Fruit fly (Drosophila melanogaster) whole organism, embryonic: ENCODE measurements around the gene CG2964.
A peak's percentile ranks its signal among the peaks of the same experiment; 100 is the strongest.

ENCODE experiments used
- Ada2b ChIP-seq: fragments of 200-800 bp; sonication (Bioruptor generic); IDR thresholded peaks from 2 replicates; pipeline ENCODE4 v1.3.6; 2022; ENCODE audit warnings: missing biosample characterization, missing genetic modification characterization
- Antp ChIP-seq: fragments of 200-800 bp; sonication (Bioruptor generic); optimal IDR thresholded peaks from 3 replicates; lab custom pipeline; 2016; ENCODE audit warnings: missing biosample characterization, missing genetic modification characterization
- Atf-2 ChIP-seq: fragments of 200-800 bp; sonication (Bioruptor generic); optimal IDR thresholded peaks from 2 replicates; lab custom pipeline; 2016; ENCODE audit warnings: missing biosample characterization, missing genetic modification characterization
- Awh ChIP-seq: fragments of 200-800 bp; sonication (Bioruptor generic); IDR thresholded peaks from 2 replicates; pipeline ENCODE4, ENCODE4 v1.3.6; 2022; ENCODE audit warnings: missing biosample characterization, missing genetic modification characterization
- CG10321 ChIP-seq: fragments of 200-800 bp; sonication (Bioruptor generic); IDR thresholded peaks from 2 replicates; pipeline ENCODE4 v1.3.6; 2022; ENCODE audit warnings: missing biosample characterization, missing genetic modification characterization
- CG10959 ChIP-seq: fragments of 200-800 bp; sonication (Bioruptor generic); IDR thresholded peaks from 2 replicates; pipeline ENCODE4 v1.3.6; 2022; ENCODE audit warnings: missing biosample characterization, missing genetic modification characterization
- CG12071 ChIP-seq: fragments of 200-800 bp; sonication (Bioruptor generic); optimal IDR thresholded peaks from 3 replicates; lab custom pipeline; 2018; ENCODE audit warnings: missing biosample characterization, mild to moderate bottlenecking, missing genetic modification characterization
- CG12299 ChIP-seq: fragments of 200-800 bp; sonication (Bioruptor generic); optimal IDR thresholded peaks from 2 replicates; lab custom pipeline; 2018; ENCODE audit warnings: missing biosample characterization, mild to moderate bottlenecking, missing genetic modification characterization
- CG12942 ChIP-seq: fragments of 200-800 bp; sonication (Bioruptor generic); optimal IDR thresholded peaks from 3 replicates; lab custom pipeline; 2016; ENCODE audit warnings: missing biosample characterization, missing genetic modification characterization
- CG13624 ChIP-seq: fragments of 200-800 bp; sonication (Bioruptor generic); optimal IDR thresholded peaks from 2 replicates; lab custom pipeline; 2016; ENCODE audit warnings: missing biosample characterization, missing genetic modification characterization
- CG13775 ChIP-seq: fragments of 200-800 bp; sonication (Bioruptor generic); optimal IDR thresholded peaks from 3 replicates; lab custom pipeline; 2017; ENCODE audit warnings: missing biosample characterization, mild to moderate bottlenecking, missing genetic modification characterization
- CG14965 ChIP-seq: fragments of 200-800 bp; sonication (Bioruptor generic); optimal IDR thresholded peaks from 2 replicates; lab custom pipeline; 2016; ENCODE audit warnings: missing biosample characterization, missing genetic modification characterization, borderline replicate concordance
- CG2678 ChIP-seq: fragments of 200-800 bp; sonication (Bioruptor generic); optimal IDR thresholded peaks from 3 replicates; lab custom pipeline; 2019; ENCODE audit warnings: missing biosample characterization, mild to moderate bottlenecking, missing genetic modification characterization, moderate library complexity
- CG2875 ChIP-seq: fragments of 200-800 bp; sonication (Bioruptor generic); optimal IDR thresholded peaks from 2 replicates; lab custom pipeline; 2017; ENCODE audit warnings: missing biosample characterization, mild to moderate bottlenecking, missing genetic modification characterization, missing genetic modification reagents
- CG34422 ChIP-seq: fragments of 200-800 bp; sonication (Bioruptor generic); IDR thresholded peaks from 3 replicates; pipeline ENCODE4 v1.3.6; 2022; ENCODE audit warnings: missing biosample characterization, missing genetic modification characterization
- CG4404 ChIP-seq: fragments of 200-800 bp; sonication (Bioruptor generic); IDR thresholded peaks from 2 replicates; pipeline ENCODE4 v1.3.6; 2022; ENCODE audit warnings: missing biosample characterization, missing genetic modification characterization
- CG6272 ChIP-seq: fragments of 200-800 bp; sonication (Bioruptor generic); IDR thresholded peaks from 2 replicates; pipeline ENCODE4 v1.3.6; 2022; ENCODE audit warnings: missing biosample characterization, missing genetic modification characterization
- CG6791 ChIP-seq: fragments of 200-800 bp; sonication (Bioruptor generic); IDR thresholded peaks from 3 replicates; pipeline ENCODE4 v1.3.6; 2022; ENCODE audit warnings: missing biosample characterization, missing genetic modification characterization; ENCODE audit not compliant: partially characterized antibody
- CG7556 ChIP-seq: fragments of 200-800 bp; sonication (Bioruptor generic); optimal IDR thresholded peaks from 2 replicates; lab custom pipeline; 2017; ENCODE audit warnings: missing biosample characterization, mild to moderate bottlenecking, missing genetic modification characterization
- CG8388 ChIP-seq: fragments of 200-800 bp; sonication (Bioruptor generic); optimal IDR thresholded peaks from 2 replicates; lab custom pipeline; 2019; ENCODE audit warnings: missing biosample characterization, mild to moderate bottlenecking, missing genetic modification characterization, moderate library complexity
- CG9437 ChIP-seq: fragments of 200-800 bp; sonication (Bioruptor generic); optimal IDR thresholded peaks from 2 replicates; lab custom pipeline; 2018; ENCODE audit warnings: missing biosample characterization, mild to moderate bottlenecking, missing genetic modification characterization
- CG9609 ChIP-seq: fragments of 200-800 bp; sonication (Bioruptor generic); optimal IDR thresholded peaks from 3 replicates; lab custom pipeline; 2016; ENCODE audit warnings: missing biosample characterization, missing genetic modification characterization
- CG9932 ChIP-seq: fragments of 200-800 bp; sonication (Bioruptor generic); IDR thresholded peaks from 2 replicates; pipeline ENCODE4 v1.3.6; 2022; ENCODE audit warnings: missing biosample characterization, missing genetic modification characterization
- CkIIα-i1 ChIP-seq: fragments of 200-800 bp; sonication (Bioruptor generic); IDR thresholded peaks from 2 replicates; pipeline ENCODE4 v1.3.6; 2022; ENCODE audit warnings: missing biosample characterization, missing genetic modification characterization
- Drgx ChIP-seq: fragments of 200-800 bp; sonication (Bioruptor generic); IDR thresholded peaks from 2 replicates; pipeline ENCODE4 v1.3.6; 2022; ENCODE audit warnings: missing biosample characterization, missing genetic modification characterization
- Eip74EF ChIP-seq, 2 experiments: fragments of 200-800 bp in 1 of 2; fragments of >200 bp in 1 of 2; sonication (Bioruptor generic) in 1 of 2; optimal IDR thresholded peaks; 2 replicates each; lab custom pipeline; 2017 to 2019; ENCODE audit warnings: missing biosample characterization in 2 of 2, missing genetic modification characterization in 2 of 2, mild to moderate bottlenecking in 1 of 2, moderate library complexity in 1 of 2
- Ets97D ChIP-seq: fragments of 200-800 bp; sonication (Bioruptor generic); optimal IDR thresholded peaks from 3 replicates; lab custom pipeline; 2016; ENCODE audit warnings: missing biosample characterization, missing genetic modification characterization
- Hmr ChIP-seq: fragments of 200-800 bp; sonication (Bioruptor generic); optimal IDR thresholded peaks from 3 replicates; lab custom pipeline; 2017; ENCODE audit warnings: mild to moderate bottlenecking, missing biosample characterization, missing genetic modification reagents, missing genetic modification characterization
- Jarid2 ChIP-seq: fragments of 200-800 bp; sonication (Bioruptor generic); optimal IDR thresholded peaks from 3 replicates; lab custom pipeline; 2017; ENCODE audit warnings: mild to moderate bottlenecking, missing biosample characterization, missing genetic modification reagents, missing genetic modification characterization
- Myb ChIP-seq: fragments of 200-800 bp; sonication (Bioruptor generic); optimal IDR thresholded peaks from 2 replicates; lab custom pipeline; 2016; ENCODE audit warnings: missing biosample characterization, missing genetic modification characterization
- NC2α ChIP-seq: fragments of 200-800 bp; sonication (Bioruptor generic); optimal IDR thresholded peaks from 2 replicates; lab custom pipeline; 2016; ENCODE audit warnings: missing biosample characterization, missing genetic modification characterization
- NK7.1 ChIP-seq: fragments of 200-800 bp; sonication (Bioruptor generic); optimal IDR thresholded peaks from 3 replicates; lab custom pipeline; 2016; ENCODE audit warnings: missing biosample characterization, missing genetic modification characterization
- Six4 ChIP-seq: fragments of 200-800 bp; sonication (Bioruptor generic); optimal IDR thresholded peaks from 2 replicates; lab custom pipeline; 2016; ENCODE audit warnings: missing biosample characterization, missing genetic modification characterization
- Sox100B ChIP-seq: fragments of 200-800 bp; sonication (Bioruptor generic); optimal IDR thresholded peaks from 3 replicates; lab custom pipeline; 2018; ENCODE audit warnings: missing biosample characterization, mild to moderate bottlenecking, missing genetic modification characterization
- amos ChIP-seq: fragments of 200-800 bp; sonication (Bioruptor generic); IDR thresholded peaks from 2 replicates; pipeline ENCODE4 v1.3.6; 2022; ENCODE audit warnings: missing biosample characterization, missing genetic modification characterization; ENCODE audit not compliant: partially characterized antibody
- bcd ChIP-seq: fragments of 200-800 bp; sonication (Bioruptor generic); optimal IDR thresholded peaks from 2 replicates; lab custom pipeline; 2017; ENCODE audit warnings: missing biosample characterization, mild to moderate bottlenecking, missing genetic modification characterization
- caup ChIP-seq: fragments of 200-800 bp; sonication (Bioruptor generic); optimal IDR thresholded peaks from 3 replicates; lab custom pipeline; 2017; ENCODE audit warnings: missing biosample characterization, mild to moderate bottlenecking, missing genetic modification characterization, moderate library complexity; ENCODE audit not compliant: severe bottlenecking
- corto ChIP-seq: fragments of 200-800 bp; sonication (Bioruptor generic); optimal IDR thresholded peaks from 2 replicates; lab custom pipeline; 2016; ENCODE audit warnings: missing biosample characterization, mild to moderate bottlenecking, missing genetic modification characterization, moderate library complexity
- da ChIP-seq: fragments of 200-800 bp; sonication (Bioruptor generic); optimal IDR thresholded peaks from 2 replicates; lab custom pipeline; 2016; ENCODE audit warnings: missing biosample characterization, missing genetic modification characterization
- eyg ChIP-seq: fragments of 200-800 bp; sonication (Bioruptor generic); optimal IDR thresholded peaks from 3 replicates; lab custom pipeline; 2016; ENCODE audit warnings: missing biosample characterization, missing genetic modification characterization
- h ChIP-seq: fragments of >200 bp; optimal IDR thresholded peaks from 2 replicates; lab custom pipeline; 2017
- luna ChIP-seq: fragments of 200-800 bp; sonication (Bioruptor generic); optimal IDR thresholded peaks from 2 replicates; lab custom pipeline; 2016; ENCODE audit warnings: missing biosample characterization, missing genetic modification characterization
- sc ChIP-seq, 3 experiments: fragments of >200 bp in 2 of 3; fragments of 200-800 bp in 1 of 3; sonication (Bioruptor generic) in 1 of 3; optimal IDR thresholded peaks; 2 replicates in 2 of 3; 3 replicates in 1 of 3; lab custom pipeline; 2017; ENCODE audit warnings: mild to moderate bottlenecking in 1 of 3, missing biosample characterization in 1 of 3, missing genetic modification characterization in 1 of 3, missing genetic modification reagents in 1 of 3
- sd ChIP-seq: fragments of 200-800 bp; sonication (Bioruptor generic); optimal IDR thresholded peaks from 3 replicates; lab custom pipeline; 2018; ENCODE audit warnings: missing biosample characterization, mild to moderate bottlenecking, missing genetic modification characterization, moderate library complexity
- sisA ChIP-seq: fragments of 200-800 bp; sonication (Bioruptor generic); IDR thresholded peaks from 2 replicates; pipeline ENCODE4 v1.3.6; 2022; ENCODE audit warnings: missing biosample characterization, missing genetic modification characterization
- sna ChIP-seq: fragments of 200-800 bp; sonication (Bioruptor generic); IDR thresholded peaks from 2 replicates; pipeline ENCODE4 v1.3.6; 2022; ENCODE audit warnings: missing biosample characterization, missing genetic modification characterization; ENCODE audit not compliant: partially characterized antibody
- z ChIP-seq: fragments of 200-800 bp; sonication (Bioruptor generic); IDR thresholded peaks from 3 replicates; pipeline ENCODE4 v1.3.6; 2022; ENCODE audit warnings: missing biosample characterization, missing genetic modification characterization
- zen2 ChIP-seq: fragments of 200-800 bp; sonication (Bioruptor generic); IDR thresholded peaks from 3 replicates; pipeline ENCODE4 v1.3.6; 2022; ENCODE audit warnings: missing biosample characterization, missing genetic modification characterization; ENCODE audit not compliant: partially characterized antibody
- zfh2 ChIP-seq: fragments of 200-800 bp; sonication (Bioruptor generic); optimal IDR thresholded peaks from 2 replicates; lab custom pipeline; 2016; ENCODE audit warnings: missing biosample characterization, missing genetic modification characterization

Gene CG2964

dm6 chr2L:2765659-2766373 is 46.4 kb upstream of the CG2964 start, which contains the start of the genes Snx21 and aph-1 (continued):
- TF ChIP-seq sna (GFP tag; lab: Robert Waterston, UW) (no peak), bcd (GFP tag; lab: Kevin White, UChicago) (peak; percentile 91), CG9437 (GFP tag; lab: Kevin White, UChicago) (peak; percentile 89), CG2678 (tag; lab: Kevin White, UChicago) (peak; percentile 96), CG34422 (peak; percentile 91), sd (peak; percentile 77), zfh2 (peak; percentile 90), CG13624 (GFP tag; lab: Kevin White, UChicago) (peak; percentile 89), Jarid2 (peak; percentile 63), CG4404 (GFP tag; lab: Robert Waterston, UW) (peak; percentile 87), NC2α (GFP tag; lab: Kevin White, UChicago) (peak; percentile 79), corto (peak; percentile 90), z (GFP tag; lab: Robert Waterston, UW) (peak; percentile 56; the same call in 1 of the 3 replicates), CG13775 (peak; percentile 92), CG12299 (tag; lab: Kevin White, UChicago) (peak; percentile 85), CG10321 (GFP tag; lab: Robert Waterston, UW) (peak; percentile 61), CkIIα-i1 (GFP tag; lab: Robert Waterston, UW) (no peak), sisA (GFP tag; lab: Robert Waterston, UW) (peak; percentile 89), amos (GFP tag; lab: Robert Waterston, UW) (peak; percentile 40; the same call in 1 of the 2 replicates), caup (GFP tag; lab: Kevin White, UChicago) (peak; percentile 92), CG12942 (GFP tag; lab: Kevin White, UChicago) (peak; percentile 89), Sox100B (GFP tag; lab: Kevin White, UChicago) (peak; percentile 93), Hmr (GFP tag; lab: Kevin White, UChicago) (peak; percentile 95), eyg (GFP tag; lab: Kevin White, UChicago) (peak; percentile 78), CG10959 (GFP tag; lab: Robert Waterston, UW) (peak; percentile 81), CG9609 (GFP tag; lab: Kevin White, UChicago) (peak; percentile 88), Ets97D (GFP tag; lab: Kevin White, UChicago) (peak; percentile 77), CG2875 (GFP tag; lab: Kevin White, UChicago) (peak; percentile 81), CG7556 (GFP tag; lab: Kevin White, UChicago) (peak; percentile 92), CG6791 (GFP tag; lab: Robert Waterston, UW) (no peak), CG9932 (GFP tag; lab: Robert Waterston, UW) (peak; percentile 90), Myb (GFP tag; lab: Kevin White, UChicago) (peak; percentile 84), Awh (GFP tag; lab: Robert Waterston, UW) (peak; percentile 75), h (no peak), sc (optimal IDR thresholded peaks at IDR 0.05; lab: Kevin White, UChicago) (no peak), sc (GFP tag; optimal IDR thresholded peaks at IDR 0.05; lab: Kevin White, UChicago) (peak; percentile 87), CG6272 (GFP tag; lab: Robert Waterston, UW) (peak; percentile 80), luna (GFP tag; lab: Kevin White, UChicago) (peak; percentile 76), CG8388 (GFP tag; lab: Kevin White, UChicago) (peak; percentile 90), CG14965 (no peak), Six4 (GFP tag; lab: Kevin White, UChicago) (peak; percentile 85), NK7.1 (peak; percentile 63), Antp (peak; percentile 93), Ada2b (GFP tag; lab: Robert Waterston, UW) (peak; percentile 74), Eip74EF (GFP tag; optimal IDR thresholded peaks at IDR 0.05; lab: Kevin White, UChicago) (peak in 1 of 2 experiments; percentile 90), da (GFP tag; lab: Kevin White, UChicago) (peak; percentile 52), Drgx (GFP tag; lab: Robert Waterston, UW) (peak; percentile 79), zen2 (GFP tag; lab: Robert Waterston, UW) (no peak), CG12071 (GFP tag; lab: Kevin White, UChicago) (peak; percentile 63), Atf-2 (GFP tag; lab: Kevin White, UChicago) (peak; percentile 85)
